Worm (Caenorhabditis elegans): ENCODE data around the gene Y116A8C.468.
A peak's percentile ranks its signal among the peaks of the same experiment; 100 is the strongest.
"Not testable (repeated sequence)": the region's sequence is repeated elsewhere in the genome, so short reads cannot be mapped to it uniquely, and the experiment has no call there.

The Y116A8C.468 gene

DNA sequence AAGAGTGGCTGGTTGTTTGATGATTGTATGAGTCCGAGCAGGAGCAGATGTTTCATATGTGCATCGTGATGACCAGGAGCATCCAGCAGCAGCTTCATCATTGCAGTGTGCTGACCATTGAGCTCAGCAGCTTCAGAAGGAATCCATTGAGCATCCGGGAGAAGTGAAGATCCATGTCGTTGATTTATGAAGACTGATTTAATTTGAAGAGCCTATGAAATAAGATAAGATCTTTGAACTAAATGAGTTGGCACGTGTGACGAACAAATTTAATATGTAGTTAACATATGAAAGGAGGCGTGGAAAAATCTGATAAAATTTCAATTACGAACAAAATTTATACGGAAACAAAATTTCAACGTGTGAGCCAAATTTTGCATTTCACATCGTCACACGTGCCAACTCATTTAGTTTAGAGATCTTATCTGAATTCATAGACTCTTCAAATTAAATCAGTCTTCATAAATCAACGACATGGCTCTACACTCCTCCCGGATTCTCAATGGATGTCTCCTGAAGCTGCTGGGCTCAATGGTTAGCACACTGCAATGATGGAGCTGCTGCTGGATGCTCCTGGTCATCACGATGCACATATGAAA, at the start of gene Y116A8C.468, which contains the start of gene Y116A8C.469:
Gene Y116A8C.468 (plus strand): TSS at position 549 of the 599 bp plus-strand sequence.
Gene Y116A8C.469 (minus strand): TSS at position 101 of the 599 bp plus-strand sequence.
- TF ChIP-seq efl-1 (optimal IDR thresholded peaks at IDR 0.05) (no peak), efl-1 (GFP tag; optimal IDR thresholded peaks at IDR 0.05 in 1 of 2) (peak in 1 of 2 experiments; percentile 23), C04F5.9 (tag; optimal IDR thresholded peaks at IDR 0.05) (no peak), fkh-10 (GFP tag; optimal IDR thresholded peaks at IDR 0.05) (no peak)

DNA sequence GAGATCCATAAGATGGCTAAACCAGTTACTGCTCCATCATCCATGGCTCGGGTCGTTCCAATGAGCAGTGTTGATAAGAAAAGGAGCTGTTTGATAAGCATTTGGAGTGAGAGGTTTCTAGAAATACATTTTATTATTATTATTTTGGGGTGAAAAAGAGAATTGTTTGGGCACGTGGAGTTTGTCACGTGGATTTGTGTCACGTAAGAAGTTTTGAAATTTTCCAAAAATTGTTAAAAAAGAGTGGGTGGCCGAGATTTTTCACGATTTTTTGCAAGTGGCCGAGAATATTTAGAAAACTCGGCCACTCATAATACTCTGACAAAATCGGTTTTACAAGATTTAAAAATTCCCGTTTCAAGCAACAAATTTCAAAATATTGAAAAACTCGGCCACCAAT, 49.3 kb upstream of the Y116A8C.468 start, which contains the start of gene T06A10.106:
Gene T06A10.106 (minus strand): TSS at position 101 of the 400 bp plus-strand sequence.
- TF ChIP-seq efl-1 (optimal IDR thresholded peaks at IDR 0.05) (no peak), efl-1 (GFP tag; optimal IDR thresholded peaks at IDR 0.05 in 1 of 2) (no peak), unc-98 (GFP tag; IDR thresholded peaks at IDR 0.05) (no peak), grh-1 (GFP tag; IDR thresholded peaks at IDR 0.05) (no peak), elt-2 (tag; optimal IDR thresholded peaks at IDR 0.05) (no peak), ces-1 (GFP tag; optimal IDR thresholded peaks at IDR 0.05) (no peak), hpl-2 (GFP tag; optimal IDR thresholded peaks at IDR 0.05) (no peak), egl-13 (tag; optimal IDR thresholded peaks at IDR 0.05) (no peak), unc-130 (tag; optimal IDR thresholded peaks at IDR 0.05) (no peak), unc-30 (tag; optimal IDR thresholded peaks at IDR 0.05) (no peak), alr-1 (tag; optimal IDR thresholded peaks at IDR 0.05; ENCODE audit: borderline replicate concordance) (no peak), ama-1 (optimal IDR thresholded peaks at IDR 0.05) (no peak), snu-23 (GFP tag; optimal IDR thresholded peaks at IDR 0.05) (no peak), rnt-1 (tag; optimal IDR thresholded peaks at IDR 0.05) (no peak), lin-15B (tag; optimal IDR thresholded peaks at IDR 0.05) (no peak), jun-1 (tag; optimal IDR thresholded peaks at IDR 0.05) (no peak), egl-27 (tag; optimal IDR thresholded peaks at IDR 0.05) (no peak), elt-3 (tag; optimal IDR thresholded peaks at IDR 0.05) (no peak), tbx-2 (tag; optimal IDR thresholded peaks at IDR 0.05) (no peak), unc-86 (tag; optimal IDR thresholded peaks at IDR 0.05) (no peak)

DNA sequence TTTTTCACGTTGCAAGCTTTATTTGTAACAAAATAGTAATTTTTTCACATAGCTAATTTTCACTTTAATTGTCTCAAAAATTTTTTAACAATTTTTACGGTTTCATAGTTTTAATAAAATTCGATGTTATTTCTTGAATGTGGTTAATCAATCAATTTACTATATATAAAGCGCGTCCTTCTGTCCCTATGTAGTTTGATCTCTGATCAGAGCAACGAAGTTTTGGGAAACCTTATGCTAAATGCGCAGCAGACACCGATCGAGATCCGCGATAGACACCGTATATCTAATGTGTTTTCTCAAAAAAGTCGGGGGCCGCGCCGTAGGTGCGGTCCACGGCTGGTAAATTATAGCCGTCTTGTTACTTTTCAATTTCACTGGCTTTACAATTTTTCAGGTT, 29.6 kb upstream of the Y116A8C.468 start:
- TF ChIP-seq lir-3 (tag; optimal IDR thresholded peaks at IDR 0.05; ENCODE audit: poor library complexity) (no peak), egl-13 (tag; optimal IDR thresholded peaks at IDR 0.05) (no peak), unc-86 (tag; optimal IDR thresholded peaks at IDR 0.05) (no peak), nhr-47 (tag; optimal IDR thresholded peaks at IDR 0.05) (no peak), lin-39 (tag; optimal IDR thresholded peaks at IDR 0.05) (no peak), elt-3 (tag; optimal IDR thresholded peaks at IDR 0.05) (no peak), nhr-71 (tag; optimal IDR thresholded peaks at IDR 0.05) (no peak), skn-1 (tag; optimal IDR thresholded peaks at IDR 0.05) (no peak), ceh-88 (GFP tag; IDR thresholded peaks at IDR 0.05) (no peak), lin-15B (tag; optimal IDR thresholded peaks at IDR 0.05) (no peak), ztf-4 (tag; optimal IDR thresholded peaks at IDR 0.05) (no peak), sox-4 (tag; optimal IDR thresholded peaks at IDR 0.05) (no peak), nhr-84 (tag; optimal IDR thresholded peaks at IDR 0.05) (no peak), unc-30 (tag; optimal IDR thresholded peaks at IDR 0.05) (no peak), isw-1 (GFP tag; IDR thresholded peaks at IDR 0.05) (no peak), sup-37 (GFP tag; optimal IDR thresholded peaks at IDR 0.05) (no peak), nhr-90 (tag; optimal IDR thresholded peaks at IDR 0.05; ENCODE audit: poor library complexity) (no peak), unc-130 (tag; optimal IDR thresholded peaks at IDR 0.05) (no peak), snu-23 (GFP tag; optimal IDR thresholded peaks at IDR 0.05) (no peak)

DNA sequence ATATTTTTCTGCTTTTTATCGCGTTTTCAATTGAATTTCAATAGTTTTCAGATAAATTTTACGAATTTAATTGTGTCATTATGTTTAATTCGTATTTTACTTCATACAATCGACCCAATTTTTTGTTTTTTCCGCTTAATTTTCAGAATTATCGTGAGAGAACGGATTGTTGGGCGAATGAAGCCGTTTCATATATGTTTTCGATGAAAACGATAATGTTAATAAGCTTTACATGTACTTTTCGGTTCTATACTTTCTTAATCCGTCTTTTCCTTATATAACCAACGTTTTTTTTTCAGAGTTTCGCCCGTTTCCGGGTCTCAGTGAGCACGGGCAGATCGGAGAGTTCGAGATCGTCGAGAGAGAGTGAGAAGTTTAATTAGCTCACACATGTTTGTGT, 22.9 kb upstream of the Y116A8C.468 start, which contains the start of gene T06A10.2:
Gene T06A10.2 (plus strand): TSS at position 301 of the 400 bp plus-strand sequence.
- TF ChIP-seq lsy-2, rnt-1, fos-1 (tag; optimal IDR thresholded peaks at IDR 0.05): not testable (repeated sequence)

Measured in whole organism, L1 larva.